Fruit fly (Drosophila melanogaster) S2 (cell line): ENCODE results near the gene Targ2.

Source experiments
- CG8478 ChIP-seq: fragments of >200 bp; optimal IDR thresholded peaks from 2 replicates; lab custom pipeline; 2018
- CTCF ChIP-seq, 2 experiments: fragments of >200 bp; optimal IDR thresholded peaks; 2 replicates each; lab custom pipeline; 2018

The Targ2 gene

dm6 chr3L:21193170-21193569, 9.9 kb downstream of the Targ2 start, which contains the start of gene CG42337:
Gene CG42337 (minus strand): TSS chr3L:21193363.
- TF ChIP-seq CG8478 (lab: Kevin White, UChicago) (no peak), CTCF (optimal IDR thresholded peaks at IDR 0.05; lab: Kevin White, UChicago) (no peak)

- TF ChIP-seq CTCF (optimal IDR thresholded peaks at IDR 0.05; lab: Kevin White, UChicago) (no peak), CG8478 (lab: Kevin White, UChicago) (no peak)
These were observed 11.0 kb downstream of the Targ2 start for dm6 chr3L:21192024-21192423.

dm6 chr3L:21186487-21186886, 16.5 kb downstream of the Targ2 start:
- TF ChIP-seq CTCF (optimal IDR thresholded peaks at IDR 0.05; lab: Kevin White, UChicago) (no peak), CG8478 (lab: Kevin White, UChicago) (no peak)

- TF ChIP-seq CG8478 (lab: Kevin White, UChicago): no peak
These were observed 17.4 kb downstream of the Targ2 start for dm6 chr3L:21185622-21186021.

dm6 chr3L:21176935-21177581, 26.0 kb downstream of the Targ2 start:
- TF ChIP-seq CTCF (optimal IDR thresholded peaks at IDR 0.05; lab: Kevin White, UChicago): no peak
- TF ChIP-seq CG8478 (lab: Kevin White, UChicago): no peak

dm6 chr3L:21176276-21176934, 26.6 kb downstream of the Targ2 start:
- TF ChIP-seq CTCF (optimal IDR thresholded peaks at IDR 0.05; lab: Kevin White, UChicago): no peak
- TF ChIP-seq CG8478 (lab: Kevin White, UChicago): no peak

dm6 chr3L:21175531-21176271, 27.3 kb downstream of the Targ2 start:
- TF ChIP-seq CG8478 (lab: Kevin White, UChicago) (no peak), CTCF (optimal IDR thresholded peaks at IDR 0.05; lab: Kevin White, UChicago) (no peak)

- TF ChIP-seq CTCF (optimal IDR thresholded peaks at IDR 0.05; lab: Kevin White, UChicago) (no peak), CG8478 (lab: Kevin White, UChicago) (no peak)
These were observed 28.1 kb downstream of the Targ2 start for dm6 chr3L:21174962-21175361.

dm6 chr3L:21172527-21173253, 30.3 kb downstream of the Targ2 start, which contains the start of the genes chb and AsnS:
Gene chb (plus strand): TSS chr3L:21172853.
Gene AsnS (plus strand): TSS chr3L:21173118.
- TF ChIP-seq CTCF (optimal IDR thresholded peaks at IDR 0.05; lab: Kevin White, UChicago) (no peak), CG8478 (lab: Kevin White, UChicago) (no peak)

dm6 chr3L:21171905-21172304, 31.1 kb downstream of the Targ2 start, which contains the start of gene Ac78C:
Gene Ac78C (minus strand): TSS chr3L:21171930.
- TF ChIP-seq CG8478 (lab: Kevin White, UChicago) (no peak), CTCF (optimal IDR thresholded peaks at IDR 0.05; lab: Kevin White, UChicago) (no peak)
